Worm (Caenorhabditis elegans) whole organism, early embryonic: ENCODE measurements around the gene cacn-1.

ENCODE experiments used
- ama-1 ChIP-seq: fragments of 150-350 bp; optimal IDR thresholded peaks from 2 replicates; lab custom pipeline; 2014
- ceh-36 ChIP-seq: sonication (generic microtip); optimal IDR thresholded peaks from 2 replicates; lab custom pipeline; 2016; ENCODE audit warnings: missing genetic modification characterization, inconsistent platforms, missing compliant biosample characterization
- hnd-1 ChIP-seq: sonication (generic microtip); optimal IDR thresholded peaks from 2 replicates; lab custom pipeline; 2016; ENCODE audit warnings: missing genetic modification characterization, missing compliant biosample characterization
- scrt-1 ChIP-seq: fragments of 200-800 bp; sonication (Bioruptor generic); IDR thresholded peaks from 2 replicates; pipeline ENCODE4 v1.3.6; 2022; ENCODE audit warnings: missing genetic modification characterization, missing compliant biosample characterization
- sea-1 ChIP-seq: fragments of 200-800 bp; sonication (Bioruptor generic); conservative IDR thresholded peaks from 2 replicates; pipeline ENCODE4 v1.3.6; 2022; ENCODE audit warnings: missing genetic modification characterization, missing compliant biosample characterization
- tbx-37 ChIP-seq: fragments of 200-800 bp; sonication (Bioruptor generic); conservative IDR thresholded peaks from 2 replicates; pipeline ENCODE4 v1.3.6; 2022; ENCODE audit warnings: missing genetic modification reagents, missing genetic modification characterization, missing compliant biosample characterization

DNA sequence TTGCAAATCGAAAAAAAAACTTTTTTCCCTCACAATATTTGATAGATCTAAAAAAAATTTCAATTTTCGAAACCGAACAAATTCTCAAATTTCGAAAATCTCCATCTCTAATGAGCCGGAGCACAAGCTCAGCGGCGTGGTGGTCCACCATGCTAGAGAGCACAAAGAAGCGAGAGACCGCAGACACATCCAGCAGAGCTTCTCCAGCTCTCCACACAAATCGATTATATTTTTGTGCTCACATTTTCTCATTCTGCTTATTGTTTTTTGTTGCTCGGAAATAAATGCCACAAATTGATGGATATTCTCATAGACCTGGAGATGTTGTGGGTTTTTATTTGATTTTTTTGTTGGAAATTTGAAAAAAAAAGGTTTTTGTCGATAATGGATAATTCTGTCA is 39.8 kb downstream of the cacn-1 start:
- no peak for TF ChIP-seq ama-1 (lab: Kevin White, UChicago)
- TF ChIP-seq tbx-37 (GFP tag; lab: Robert Waterston, UW), result no peak
- no peak for TF ChIP-seq hnd-1 (tag; lab: Kevin White, UChicago)
- TF ChIP-seq sea-1, result no peak
- TF ChIP-seq scrt-1 (GFP tag; lab: Robert Waterston, UW), result no peak
- no peak for TF ChIP-seq ceh-36 (tag; lab: Kevin White, UChicago)
